Fruit fly (Drosophila melanogaster): ENCODE measurements around the gene CG34376.

CG34376 gene

dm6 chr3R:22447874-22448254, at the start of gene CG34376 (continued):
- TF ChIP-seq chinmo (GFP tag; IDR thresholded peaks at IDR 0.05; ENCODE audit: partially characterized antibody) (0 out of 4 replicates have a peak, but pooled peaks have one; percentile 44), HmgD (GFP tag; optimal IDR thresholded peaks at IDR 0.05) (no peak), CG14965 (GFP tag; optimal IDR thresholded peaks at IDR 0.05; ENCODE audit: borderline replicate concordance) (no peak), sna (GFP tag; IDR thresholded peaks at IDR 0.05; ENCODE audit: partially characterized antibody) (peak; percentile 41; the same call in 1 of the 2 replicates), CG2875 (GFP tag; optimal IDR thresholded peaks at IDR 0.05) (peak; percentile 6), sima (GFP tag; optimal IDR thresholded peaks at IDR 0.05) (no peak), CG7745 (tag; optimal IDR thresholded peaks at IDR 0.05) (no peak), CG30403 (GFP tag; optimal IDR thresholded peaks at IDR 0.05) (peak; percentile 34), CG17186 (GFP tag; optimal IDR thresholded peaks at IDR 0.05) (peak; percentile 62), Myb (GFP tag; optimal IDR thresholded peaks at IDR 0.05) (peak; percentile 50), Side (GFP tag; optimal IDR thresholded peaks at IDR 0.05) (no peak), gcm (GFP tag; optimal IDR thresholded peaks at IDR 0.05) (no peak), NK7.1 (GFP tag; optimal IDR thresholded peaks at IDR 0.05) (no peak), wek (GFP tag; optimal IDR thresholded peaks at IDR 0.05) (no peak), CG31224 (GFP tag; IDR thresholded peaks at IDR 0.05) (peak; percentile 5; the same call in 1 of the 2 replicates), sens (GFP tag) (peak; percentile 89), CG13123 (GFP tag; optimal IDR thresholded peaks at IDR 0.05) (no peak), CG8290 (GFP tag; optimal IDR thresholded peaks at IDR 0.05) (no peak), CG8290 (tag; optimal IDR thresholded peaks at IDR 0.05) (peak in 1 of 2 experiments; percentile 69), Adf1 (GFP tag; IDR thresholded peaks at IDR 0.05) (peak; percentile 88), tgo (GFP tag; IDR thresholded peaks at IDR 0.05) (peak; percentile 17; the same call in 2 of the 3 replicates), CG16779 (GFP tag; IDR thresholded peaks at IDR 0.05) (no peak), Sox100B (GFP tag; optimal IDR thresholded peaks at IDR 0.05) (no peak), scrt (GFP tag; optimal IDR thresholded peaks at IDR 0.05) (peak; percentile 18), CG9609 (GFP tag; optimal IDR thresholded peaks at IDR 0.05) (no peak), Dip2 (GFP tag; IDR thresholded peaks at IDR 0.05) (no peak), Doc2 (GFP tag; IDR thresholded peaks at IDR 0.05) (no peak), CG11085 (GFP tag; IDR thresholded peaks at IDR 0.05) (peak; percentile 12; the same call in 1 of the 2 replicates), unpg (GFP tag; optimal IDR thresholded peaks at IDR 0.05) (peak; percentile 28), CG10959 (GFP tag; IDR thresholded peaks at IDR 0.05) (no peak), CG1602 (GFP tag; optimal IDR thresholded peaks at IDR 0.05) (no peak), Dll (GFP tag; IDR thresholded peaks at IDR 0.05; ENCODE audit: partially characterized antibody) (0 out of 4 replicates have a peak, but pooled peaks have one; percentile 46), Fer1 (GFP tag; optimal IDR thresholded peaks at IDR 0.05) (peak; percentile 17), nerfin-1 (tag; optimal IDR thresholded peaks at IDR 0.05) (peak; percentile 34), Oaz (GFP tag; IDR thresholded peaks at IDR 0.05) (no peak), aop (GFP tag; IDR thresholded peaks at IDR 0.05) (peak; percentile 64; the same call in 1 of the 2 replicates), mld (GFP tag; IDR thresholded peaks at IDR 0.05; ENCODE audit: partially characterized antibody) (no peak), CG3065 (GFP tag; optimal IDR thresholded peaks at IDR 0.05) (no peak), fru (optimal IDR thresholded peaks at IDR 0.05) (no peak), hkb (optimal IDR thresholded peaks at IDR 0.05) (no peak), hkb (GFP tag; IDR thresholded peaks at IDR 0.05) (peak; percentile 45), phol (tag; optimal IDR thresholded peaks at IDR 0.05) (peak; percentile 49), CG6791 (GFP tag; IDR thresholded peaks at IDR 0.05; ENCODE audit: partially characterized antibody) (peak; percentile 57; the same call in 2 of the 3 replicates), Xbp1 (GFP tag; optimal IDR thresholded peaks at IDR 0.05) (peak; percentile 16), zf30C (GFP tag; optimal IDR thresholded peaks at IDR 0.05) (no peak), Med (GFP tag) (peak; percentile 90), ham (GFP tag; IDR thresholded peaks at IDR 0.05) (peak; percentile 61; the same call in 1 of the 2 replicates), jigr1 (GFP tag; IDR thresholded peaks at IDR 0.05) (no peak), CG4820 (GFP tag; optimal IDR thresholded peaks at IDR 0.05) (no peak), knrl (GFP tag; IDR thresholded peaks at IDR 0.05; ENCODE audit: partially characterized antibody) (no peak; the same call in 2 of the 3 replicates), H2.0 (GFP tag; IDR thresholded peaks at IDR 0.05) (peak; percentile 47; the same call in 1 of the 2 replicates), CG10462 (GFP tag; optimal IDR thresholded peaks at IDR 0.05) (no peak)
